Fruit fly (Drosophila melanogaster) whole organism, embryonic: ENCODE data around the gene CG13876.
A peak's percentile ranks its signal among the peaks of the same experiment; 100 is the strongest.

ENCODE experiments used
- Atf3 ChIP-seq: fragments of 200-800 bp; sonication (Bioruptor generic); optimal IDR thresholded peaks from 3 replicates; lab custom pipeline; 2016; ENCODE audit warnings: missing biosample characterization, missing genetic modification characterization
- B-H1 ChIP-seq: fragments of 200-800 bp; sonication (Bioruptor generic); IDR thresholded peaks from 3 replicates; pipeline ENCODE4 v1.3.6; 2022; ENCODE audit warnings: missing biosample characterization, missing genetic modification characterization
- Blimp-1 ChIP-seq: fragments of 200-800 bp; sonication (Bioruptor generic); optimal IDR thresholded peaks from 3 replicates; lab custom pipeline; 2018; ENCODE audit warnings: missing biosample characterization, missing genetic modification characterization, mild to moderate bottlenecking, moderate library complexity, missing genetic modification reagents
- Bteb2 ChIP-seq: fragments of 200-800 bp; sonication (Bioruptor generic); optimal IDR thresholded peaks from 2 replicates; lab custom pipeline; 2016; ENCODE audit warnings: missing biosample characterization, missing genetic modification characterization
- CG11085 ChIP-seq: fragments of 200-800 bp; sonication (Bioruptor generic); IDR thresholded peaks from 2 replicates; pipeline ENCODE4 v1.3.6; 2022; ENCODE audit warnings: missing biosample characterization, missing genetic modification characterization
- CG11456 ChIP-seq: fragments of 200-800 bp; sonication (Bioruptor generic); IDR thresholded peaks from 3 replicates; pipeline ENCODE4 v1.3.6; 2022; ENCODE audit warnings: missing biosample characterization, missing genetic modification characterization
- CG11560 ChIP-seq: fragments of 200-800 bp; sonication (Bioruptor generic); IDR thresholded peaks from 3 replicates; pipeline ENCODE4 v1.3.6; 2022; ENCODE audit warnings: missing biosample characterization, missing genetic modification characterization
- CG11695 ChIP-seq: fragments of 200-800 bp; sonication (Bioruptor generic); IDR thresholded peaks from 3 replicates; pipeline ENCODE4 v1.3.6; 2022; ENCODE audit warnings: missing biosample characterization, missing genetic modification characterization
- CG13287 ChIP-seq: fragments of 200-800 bp; sonication (Bioruptor generic); IDR thresholded peaks from 2 replicates; pipeline ENCODE4 v1.3.6; 2022; ENCODE audit warnings: missing biosample characterization, missing genetic modification characterization; ENCODE audit not compliant: partially characterized antibody
- CG17612 ChIP-seq: fragments of 200-800 bp; sonication (Bioruptor generic); IDR thresholded peaks from 2 replicates; pipeline ENCODE4 v1.3.6; 2022; ENCODE audit warnings: missing biosample characterization, missing genetic modification characterization
- CG2129 ChIP-seq: fragments of 200-800 bp; sonication (Bioruptor generic); IDR thresholded peaks from 2 replicates; pipeline ENCODE4 v1.3.6; 2022; ENCODE audit warnings: missing biosample characterization, missing genetic modification characterization; ENCODE audit not compliant: partially characterized antibody
- CG31224 ChIP-seq: fragments of 200-800 bp; sonication (Bioruptor generic); IDR thresholded peaks from 2 replicates; pipeline ENCODE4 v1.3.6; 2022; ENCODE audit warnings: missing biosample characterization, missing genetic modification characterization
- CG32772 ChIP-seq: fragments of 200-800 bp; sonication (Bioruptor generic); IDR thresholded peaks from 2 replicates; pipeline ENCODE4 v1.3.6; 2022; ENCODE audit warnings: missing biosample characterization, missing genetic modification characterization
- CG33213 ChIP-seq: fragments of 200-800 bp; sonication (Bioruptor generic); optimal IDR thresholded peaks from 3 replicates; lab custom pipeline; 2016; ENCODE audit warnings: missing biosample characterization, missing genetic modification characterization
- CG3838 ChIP-seq: fragments of 200-800 bp; sonication (Bioruptor generic); optimal IDR thresholded peaks from 3 replicates; lab custom pipeline; 2016; ENCODE audit warnings: missing biosample characterization, missing genetic modification characterization
- CG43689 ChIP-seq: fragments of 200-800 bp; sonication (Bioruptor generic); IDR thresholded peaks from 2 replicates; pipeline ENCODE4 v1.3.6; 2022; ENCODE audit warnings: missing biosample characterization, missing genetic modification characterization
- CG4617 ChIP-seq: fragments of 200-800 bp; sonication (Bioruptor generic); optimal IDR thresholded peaks from 3 replicates; lab custom pipeline; 2016; ENCODE audit warnings: missing biosample characterization, missing genetic modification characterization, borderline replicate concordance
- CG6272 ChIP-seq: fragments of 200-800 bp; sonication (Bioruptor generic); IDR thresholded peaks from 2 replicates; pipeline ENCODE4 v1.3.6; 2022; ENCODE audit warnings: missing biosample characterization, missing genetic modification characterization
- CG6854 ChIP-seq: fragments of 200-800 bp; sonication (Bioruptor generic); optimal IDR thresholded peaks from 3 replicates; lab custom pipeline; 2017; ENCODE audit warnings: missing biosample characterization, mild to moderate bottlenecking, missing genetic modification characterization
- CG7987 ChIP-seq: fragments of 200-800 bp; sonication (Bioruptor generic); optimal IDR thresholded peaks from 2 replicates; lab custom pipeline; 2018; ENCODE audit warnings: missing biosample characterization, mild to moderate bottlenecking, missing genetic modification characterization, moderate library complexity
- CrebB ChIP-seq: fragments of 200-800 bp; sonication (Bioruptor generic); optimal IDR thresholded peaks from 3 replicates; lab custom pipeline; 2018; ENCODE audit warnings: missing biosample characterization, mild to moderate bottlenecking, missing genetic modification characterization
- Doc2 ChIP-seq: fragments of 200-800 bp; sonication (Bioruptor generic); IDR thresholded peaks from 2 replicates; pipeline ENCODE4 v1.3.6; 2022; ENCODE audit warnings: missing biosample characterization, missing genetic modification characterization
- GATAe ChIP-seq: fragments of 200-800 bp; sonication (Bioruptor generic); conservative IDR thresholded peaks from 2 replicates; pipeline ENCODE4 v1.3.6; 2022; ENCODE audit warnings: missing biosample characterization, missing genetic modification characterization
- HmgD ChIP-seq: fragments of 200-800 bp; sonication (Bioruptor generic); optimal IDR thresholded peaks from 3 replicates; lab custom pipeline; 2016; ENCODE audit warnings: missing biosample characterization, missing genetic modification characterization
- Hmx ChIP-seq: fragments of 200-800 bp; sonication (Bioruptor generic); optimal IDR thresholded peaks from 2 replicates; lab custom pipeline; 2016; ENCODE audit warnings: missing biosample characterization, missing genetic modification characterization
- Hr3 ChIP-seq: fragments of 200-800 bp; sonication (Bioruptor generic); optimal IDR thresholded peaks from 3 replicates; lab custom pipeline; 2016; ENCODE audit warnings: missing biosample characterization, missing genetic modification characterization
- Hr39 ChIP-seq: fragments of >200 bp; optimal IDR thresholded peaks from 2 replicates; lab custom pipeline; 2017
- Max ChIP-seq: fragments of 200-800 bp; sonication (Bioruptor generic); optimal IDR thresholded peaks from 2 replicates; lab custom pipeline; 2016; ENCODE audit warnings: missing biosample characterization, mild to moderate bottlenecking, missing genetic modification characterization
- Rfx ChIP-seq: fragments of 200-800 bp; sonication (Bioruptor generic); IDR thresholded peaks from 2 replicates; pipeline ENCODE4 v1.3.6; 2022; ENCODE audit warnings: missing biosample characterization, missing genetic modification characterization
- abd-A ChIP-seq: fragments of 200-800 bp; sonication (Bioruptor generic); optimal IDR thresholded peaks from 3 replicates; lab custom pipeline; 2019; ENCODE audit warnings: missing biosample characterization, mild to moderate bottlenecking, missing genetic modification characterization, moderate library complexity
- az2 ChIP-seq: fragments of 200-800 bp; sonication (Bioruptor generic); optimal IDR thresholded peaks from 3 replicates; lab custom pipeline; 2016; ENCODE audit warnings: missing biosample characterization, missing genetic modification characterization
- cwo ChIP-seq: fragments of 200-800 bp; sonication (Bioruptor generic); optimal IDR thresholded peaks from 3 replicates; lab custom pipeline; 2017; ENCODE audit warnings: missing biosample characterization, missing genetic modification characterization, mild to moderate bottlenecking, moderate library complexity, missing genetic modification reagents
- da ChIP-seq: fragments of 200-800 bp; sonication (Bioruptor generic); optimal IDR thresholded peaks from 2 replicates; lab custom pipeline; 2016; ENCODE audit warnings: missing biosample characterization, missing genetic modification characterization
- dpn ChIP-seq, 2 experiments: fragments of 200-800 bp; sonication (Bioruptor generic); optimal IDR thresholded peaks; 3 replicates each; lab custom pipeline; 2016; ENCODE audit warnings: missing biosample characterization in 2 of 2, missing genetic modification characterization in 2 of 2
- dysf ChIP-seq: fragments of 200-800 bp; sonication (Bioruptor generic); IDR thresholded peaks from 3 replicates; pipeline ENCODE4 v1.3.6; 2022; ENCODE audit warnings: missing biosample characterization, missing genetic modification characterization
- fd3F ChIP-seq: fragments of 200-800 bp; sonication (Bioruptor generic); optimal IDR thresholded peaks from 2 replicates; lab custom pipeline; 2018; ENCODE audit warnings: missing biosample characterization, mild to moderate bottlenecking, missing genetic modification characterization, moderate library complexity
- hth ChIP-seq: fragments of >200 bp; optimal IDR thresholded peaks from 2 replicates; lab custom pipeline; 2017; ENCODE audit warnings: inconsistent platforms
- kah ChIP-seq: fragments of 200-800 bp; sonication (Bioruptor generic); optimal IDR thresholded peaks from 2 replicates; lab custom pipeline; 2018; ENCODE audit warnings: missing biosample characterization, mild to moderate bottlenecking, missing genetic modification characterization
- kay ChIP-seq: fragments of 200-800 bp; sonication (Bioruptor generic); optimal IDR thresholded peaks from 2 replicates; lab custom pipeline; 2016; ENCODE audit warnings: missing biosample characterization, missing genetic modification characterization
- knrl ChIP-seq: fragments of 200-800 bp; sonication (Bioruptor generic); IDR thresholded peaks from 3 replicates; pipeline ENCODE4 v1.3.6; 2022; ENCODE audit warnings: missing biosample characterization, missing genetic modification characterization; ENCODE audit not compliant: partially characterized antibody
- lola ChIP-seq, 3 experiments: fragments of >200 bp in 2 of 3; fragments of 200-800 bp in 1 of 3; sonication (Bioruptor generic) in 1 of 3; optimal IDR thresholded peaks; 2 replicates each; lab custom pipeline; 2017 to 2019; ENCODE audit warnings: missing biosample characterization in 3 of 3, missing genetic modification characterization in 3 of 3, mild to moderate bottlenecking in 1 of 3, moderate library complexity in 1 of 3
- mirr ChIP-seq: fragments of 200-800 bp; sonication (Bioruptor generic); optimal IDR thresholded peaks from 3 replicates; lab custom pipeline; 2018; ENCODE audit warnings: missing biosample characterization, mild to moderate bottlenecking, missing genetic modification characterization
- mld ChIP-seq: fragments of 200-800 bp; sonication (Bioruptor generic); IDR thresholded peaks from 3 replicates; pipeline ENCODE4 v1.3.6; 2022; ENCODE audit warnings: missing biosample characterization, missing genetic modification characterization; ENCODE audit not compliant: partially characterized antibody
- nerfin-1 ChIP-seq: fragments of 200-800 bp; sonication (Bioruptor generic); optimal IDR thresholded peaks from 3 replicates; lab custom pipeline; 2019; ENCODE audit warnings: missing biosample characterization, mild to moderate bottlenecking, missing genetic modification characterization, moderate library complexity
- sc ChIP-seq, 3 experiments: fragments of >200 bp in 2 of 3; fragments of 200-800 bp in 1 of 3; sonication (Bioruptor generic) in 1 of 3; optimal IDR thresholded peaks; 2 replicates in 2 of 3; 3 replicates in 1 of 3; lab custom pipeline; 2017; ENCODE audit warnings: mild to moderate bottlenecking in 1 of 3, missing biosample characterization in 1 of 3, missing genetic modification characterization in 1 of 3, missing genetic modification reagents in 1 of 3
- scrt ChIP-seq: fragments of 200-800 bp; sonication (Bioruptor generic); optimal IDR thresholded peaks from 2 replicates; lab custom pipeline; 2018; ENCODE audit warnings: missing biosample characterization, mild to moderate bottlenecking, missing genetic modification characterization, moderate library complexity
- sisA ChIP-seq: fragments of 200-800 bp; sonication (Bioruptor generic); IDR thresholded peaks from 2 replicates; pipeline ENCODE4 v1.3.6; 2022; ENCODE audit warnings: missing biosample characterization, missing genetic modification characterization
- so ChIP-seq: fragments of 200-800 bp; sonication (Bioruptor generic); IDR thresholded peaks from 3 replicates; pipeline ENCODE4 v1.3.6; 2022; ENCODE audit warnings: missing biosample characterization, missing genetic modification characterization
- tna ChIP-seq: fragments of 200-800 bp; sonication (Bioruptor generic); IDR thresholded peaks from 2 replicates; pipeline ENCODE4 v1.3.6; 2022; ENCODE audit warnings: missing biosample characterization, missing genetic modification characterization; ENCODE audit not compliant: partially characterized antibody
- zen2 ChIP-seq: fragments of 200-800 bp; sonication (Bioruptor generic); IDR thresholded peaks from 3 replicates; pipeline ENCODE4 v1.3.6; 2022; ENCODE audit warnings: missing biosample characterization, missing genetic modification characterization; ENCODE audit not compliant: partially characterized antibody

CG13876 gene

DNA sequence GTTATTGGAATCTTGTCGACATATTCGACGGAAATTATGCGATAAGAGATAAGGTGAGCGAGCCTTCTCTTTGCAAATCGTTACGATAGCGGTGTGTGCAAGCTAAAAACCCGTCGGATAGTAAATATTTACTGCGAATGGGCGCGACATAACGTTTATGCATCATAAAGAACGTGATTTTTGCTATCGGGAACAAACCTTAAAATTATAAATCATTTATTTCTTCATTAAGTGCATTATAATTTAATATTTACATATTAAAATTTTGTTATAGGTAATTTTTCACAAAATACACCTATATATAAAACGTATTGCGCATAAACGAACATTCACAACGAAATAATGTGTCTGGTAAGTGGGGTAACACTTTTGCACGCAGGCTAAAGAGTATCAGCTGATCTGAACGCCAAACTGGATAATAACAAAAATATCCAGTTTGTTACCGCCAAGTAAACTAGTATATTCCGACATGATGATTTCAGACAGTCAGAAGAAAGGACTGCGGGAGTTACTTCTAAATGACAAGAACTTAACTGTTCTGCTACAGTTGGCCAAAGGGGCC, at the start of gene CG13876, which contains the start of gene Gk1 (continued):
- no peak for TF ChIP-seq sc (optimal IDR thresholded peaks at IDR 0.05; lab: Kevin White, UChicago)
- peak; percentile 82 for TF ChIP-seq sc (GFP tag; optimal IDR thresholded peaks at IDR 0.05; lab: Kevin White, UChicago)
- TF ChIP-seq CG31224 (GFP tag; lab: Robert Waterston, UW), result peak; percentile 88
- no peak for TF ChIP-seq Doc2 (GFP tag; lab: Robert Waterston, UW)
- peak; percentile 89 for TF ChIP-seq CG7987 (GFP tag; lab: Kevin White, UChicago)
- TF ChIP-seq HmgD, result no peak
- TF ChIP-seq Bteb2 (GFP tag; lab: Kevin White, UChicago), result peak; percentile 77
- TF ChIP-seq sisA, result peak; percentile 81
- TF ChIP-seq Max (GFP tag; lab: Kevin White, UChicago), result peak; percentile 90
- TF ChIP-seq B-H1 (GFP tag; lab: Robert Waterston, UW), result peak; percentile 87
- no peak for TF ChIP-seq Atf3 (GFP tag; lab: Kevin White, UChicago)
- no peak for TF ChIP-seq CG2129 (GFP tag; lab: Robert Waterston, UW)
- TF ChIP-seq CG13287, result peak; percentile 34; the same call in 1 of the 2 replicates
- TF ChIP-seq CG11560 (tag; lab: Robert Waterston, UW), result peak; percentile 60; the same call in 1 of the 3 replicates
- TF ChIP-seq hth, result no peak
- peak; percentile 85 for TF ChIP-seq Hr3 (GFP tag; lab: Kevin White, UChicago)
- peak; percentile 96 for TF ChIP-seq mirr (GFP tag; lab: Kevin White, UChicago)
- no peak for TF ChIP-seq mld
- TF ChIP-seq fd3F (GFP tag; lab: Kevin White, UChicago), result peak; percentile 93
- TF ChIP-seq Hr39, result no peak
- TF ChIP-seq dysf, result peak; percentile 95
- TF ChIP-seq lola (GFP tag; optimal IDR thresholded peaks at IDR 0.05; lab: Kevin White, UChicago), result peak in 1 of 3 experiments; percentile 94
- TF ChIP-seq CG4617 (GFP tag; lab: Kevin White, UChicago), result peak; percentile 70
- peak; percentile 95 for TF ChIP-seq so (GFP tag; lab: Robert Waterston, UW)
- TF ChIP-seq knrl (GFP tag; lab: Robert Waterston, UW), result no peak; the same call in 2 of the 3 replicates
- TF ChIP-seq CG11085, result peak; percentile 84
- peak; percentile 92 for TF ChIP-seq cwo (GFP tag; lab: Kevin White, UChicago)
- TF ChIP-seq da (GFP tag; lab: Kevin White, UChicago), result no peak
- peak; percentile 95 for TF ChIP-seq Rfx (GFP tag; lab: Robert Waterston, UW)
- peak; percentile 86 for TF ChIP-seq kay (GFP tag; lab: Kevin White, UChicago)
- TF ChIP-seq abd-A, result no peak
- peak; percentile 97 for TF ChIP-seq CG11695 (GFP tag; lab: Robert Waterston, UW)
- peak; percentile 87 for TF ChIP-seq CG17612
- no peak for TF ChIP-seq zen2
- peak; percentile 93 for TF ChIP-seq Blimp-1 (GFP tag; lab: Kevin White, UChicago)
- peak; percentile 68 to 91 for TF ChIP-seq dpn (GFP tag; optimal IDR thresholded peaks at IDR 0.05; lab: Kevin White, UChicago)
- TF ChIP-seq nerfin-1, result peak; percentile 95
- TF ChIP-seq CG6272 (GFP tag; lab: Robert Waterston, UW), result peak; percentile 67
- peak; percentile 89 for TF ChIP-seq kah
- peak; percentile 68 for TF ChIP-seq CG3838 (GFP tag; lab: Kevin White, UChicago)
- no peak for TF ChIP-seq tna
- TF ChIP-seq az2, result peak; percentile 87
- TF ChIP-seq CG33213, result peak; percentile 9
- peak; percentile 94 for TF ChIP-seq CG6854 (GFP tag; lab: Kevin White, UChicago)
- TF ChIP-seq CG11456 (GFP tag; lab: Robert Waterston, UW), result peak; percentile 82; the same call in 2 of the 3 replicates
- TF ChIP-seq Hmx (GFP tag; lab: Kevin White, UChicago), result no peak
- peak; percentile 84 for TF ChIP-seq CG32772
- TF ChIP-seq CrebB (tag; lab: Kevin White, UChicago), result peak; percentile 96
- TF ChIP-seq GATAe (GFP tag; lab: Robert Waterston, UW), result peak; percentile 74
- peak; percentile 93 for TF ChIP-seq scrt
- TF ChIP-seq CG43689 (GFP tag; lab: Robert Waterston, UW), result peak; percentile 84
